Worm (Caenorhabditis elegans) whole organism, L4 larva: ENCODE measurements around the gene F43E2.11.
A peak's percentile ranks its signal among the peaks of the same experiment; 100 is the strongest.

Source experiments
- F26F4.8 ChIP-seq: fragments of 200-800 bp; sonication (Bioruptor generic); conservative IDR thresholded peaks from 2 replicates; pipeline ENCODE4 v1.3.6; 2022; ENCODE audit warnings: missing genetic modification characterization, missing compliant biosample characterization
- F44E2.7 ChIP-seq: fragments of 200-800 bp; sonication (Bioruptor generic); IDR thresholded peaks from 2 replicates; pipeline ENCODE4 v2.1.2; 2022; ENCODE audit warnings: missing genetic modification characterization, missing compliant biosample characterization
- F49E8.2 ChIP-seq: sonication (generic microtip); optimal IDR thresholded peaks from 2 replicates; lab custom pipeline; 2016; ENCODE audit warnings: missing compliant biosample characterization, mild to moderate bottlenecking, missing genetic modification characterization, borderline replicate concordance
- T20F7.1 ChIP-seq: fragments of 200-800 bp; sonication (Bioruptor generic); optimal IDR thresholded peaks from 2 replicates; lab custom pipeline; 2018; ENCODE audit warnings: mild to moderate bottlenecking, missing genetic modification characterization, missing compliant biosample characterization
- Y105C5A.15 ChIP-seq: fragments of 200-800 bp; sonication (Bioruptor generic); IDR thresholded peaks from 2 replicates; pipeline ENCODE4 v1.3.6; 2022; ENCODE audit warnings: missing genetic modification characterization, missing compliant biosample characterization
- Y48G9A.11 ChIP-seq: fragments of 200-800 bp; sonication (Bioruptor generic); IDR thresholded peaks from 2 replicates; pipeline ENCODE4 v1.3.6; 2022; ENCODE audit warnings: missing genetic modification reagents, missing genetic modification characterization, missing compliant biosample characterization
- aha-1 ChIP-seq: fragments of 150-350 bp; peaks from one replicate; lab custom pipeline; 2014; ENCODE audit warnings: missing biosample characterization, missing genetic modification characterization
- arid-1 ChIP-seq: fragments of 200-800 bp; sonication (Bioruptor generic); conservative IDR thresholded peaks from 2 replicates; pipeline ENCODE4 v1.3.6; 2022; ENCODE audit warnings: missing genetic modification reagents, missing genetic modification characterization, missing compliant biosample characterization
- attf-4 ChIP-seq: sonication (generic microtip); optimal IDR thresholded peaks from 3 replicates; lab custom pipeline; 2017; ENCODE audit warnings: missing biosample characterization, missing genetic modification characterization
- ctbp-1 ChIP-seq: fragments of 200-800 bp; sonication (Bioruptor generic); IDR thresholded peaks from 2 replicates; pipeline ENCODE4 v1.3.6; 2022; ENCODE audit warnings: missing genetic modification reagents, missing genetic modification characterization, missing compliant biosample characterization
- daf-12 ChIP-seq: fragments of 150-350 bp; optimal IDR thresholded peaks from 2 replicates; lab custom pipeline; 2014; ENCODE audit warnings: missing biosample characterization, missing genetic modification reagents, missing genetic modification characterization
- daf-16 ChIP-seq, 3 experiments: sonication (generic microtip); optimal IDR thresholded peaks; 2 replicates each; lab custom pipeline; 2016 to 2017; ENCODE audit warnings: missing genetic modification characterization in 3 of 3, missing genetic modification reagents in 3 of 3, mild to moderate bottlenecking in 2 of 3, missing compliant biosample characterization in 2 of 3, missing biosample characterization in 1 of 3, moderate library complexity in 1 of 3
- dpl-1 ChIP-seq: fragments of 150-350 bp; optimal IDR thresholded peaks from 2 replicates; lab custom pipeline; 2014; ENCODE audit warnings: missing biosample characterization, missing genetic modification reagents, missing genetic modification characterization
- dve-1 ChIP-seq: sonication (generic microtip); optimal IDR thresholded peaks from 2 replicates; lab custom pipeline; 2017; ENCODE audit warnings: antibody characterized with exemption, mild to moderate bottlenecking, missing genetic modification characterization, missing compliant biosample characterization; ENCODE audit not compliant: insufficient read depth
- egl-43 ChIP-seq: fragments of 200-800 bp; sonication (Bioruptor generic); IDR thresholded peaks from 2 replicates; pipeline ENCODE4 v1.3.6; 2022; ENCODE audit warnings: missing genetic modification reagents, missing genetic modification characterization, missing compliant biosample characterization
- fkh-10 ChIP-seq: fragments of 150-350 bp; optimal IDR thresholded peaks from 2 replicates; lab custom pipeline; 2014; ENCODE audit warnings: missing biosample characterization, missing genetic modification reagents, missing genetic modification characterization
- hlh-30 ChIP-seq: sonication (generic microtip); optimal IDR thresholded peaks from 2 replicates; lab custom pipeline; 2017; ENCODE audit warnings: antibody characterized with exemption, mild to moderate bottlenecking, missing genetic modification characterization, missing compliant biosample characterization; ENCODE audit not compliant: insufficient read depth
- lin-29 ChIP-seq: fragments of 200-800 bp; sonication (Bioruptor generic); IDR thresholded peaks from 2 replicates; pipeline ENCODE4 v1.3.6; 2022; ENCODE audit warnings: missing genetic modification reagents, missing genetic modification characterization, missing compliant biosample characterization
- lin-38 ChIP-seq: fragments of 200-800 bp; sonication (Bioruptor generic); IDR thresholded peaks from 2 replicates; pipeline ENCODE4 v1.3.6; 2022; ENCODE audit warnings: missing genetic modification reagents, missing genetic modification characterization, missing compliant biosample characterization
- lir-3 ChIP-seq: sonication (generic microtip); optimal IDR thresholded peaks from 2 replicates; lab custom pipeline; 2016; ENCODE audit warnings: mild to moderate bottlenecking, missing genetic modification characterization, missing compliant biosample characterization
- lsy-2 ChIP-seq, 2 experiments: fragments of 150-350 bp in 1 of 2; sonication (generic microtip) in 1 of 2; optimal IDR thresholded peaks; 2 replicates each; lab custom pipeline; 2014 to 2017; ENCODE audit warnings: missing biosample characterization in 2 of 2, missing genetic modification characterization in 2 of 2
- mdl-1 ChIP-seq, 2 experiments: fragments of 150-350 bp in 1 of 2; sonication (generic microtip) in 1 of 2; optimal IDR thresholded peaks; 2 replicates each; lab custom pipeline; 2014 to 2017; ENCODE audit warnings: missing biosample characterization in 2 of 2, missing genetic modification characterization in 2 of 2
- mep-1 ChIP-seq: fragments of 150-350 bp; sonication (generic microtip); optimal IDR thresholded peaks from 3 replicates; lab custom pipeline; 2014; ENCODE audit warnings: missing biosample characterization, missing genetic modification characterization
- mes-2 ChIP-seq: sonication (generic microtip); optimal IDR thresholded peaks from 2 replicates; lab custom pipeline; 2016; ENCODE audit warnings: missing genotype, mild to moderate bottlenecking, missing genetic modification characterization, missing compliant biosample characterization; ENCODE audit not compliant: poor library complexity, severe bottlenecking
- nhr-102 ChIP-seq: sonication (generic microtip); optimal IDR thresholded peaks from 2 replicates; lab custom pipeline; 2016; ENCODE audit warnings: mild to moderate bottlenecking, missing genetic modification characterization, moderate library complexity, missing compliant biosample characterization
- nhr-11 ChIP-seq: fragments of 150-350 bp; optimal IDR thresholded peaks from 2 replicates; lab custom pipeline; 2014; ENCODE audit warnings: missing biosample characterization, missing genetic modification characterization
- nhr-28 ChIP-seq: fragments of 150-350 bp; optimal IDR thresholded peaks from 2 replicates; lab custom pipeline; 2014; ENCODE audit warnings: missing biosample characterization, missing genetic modification characterization
- nhr-6 ChIP-seq: fragments of 150-350 bp; optimal IDR thresholded peaks from 2 replicates; lab custom pipeline; 2014; ENCODE audit warnings: missing biosample characterization, missing genetic modification characterization
- pha-4 ChIP-seq, 2 experiments: fragments of 150-350 bp in 1 of 2; fragments of 200-800 bp in 1 of 2; sonication (Bioruptor generic) in 1 of 2; IDR thresholded peaks in 1 of 2; optimal IDR thresholded peaks in 1 of 2; 2 replicates each; pipeline versions ENCODE4 v1.3.6 to Lab custom; 2014 to 2022; ENCODE audit warnings: missing genetic modification characterization in 2 of 2, missing genetic modification reagents in 2 of 2, missing biosample characterization in 1 of 2, missing compliant biosample characterization in 1 of 2
- pqm-1 ChIP-seq: sonication (generic microtip); optimal IDR thresholded peaks from 2 replicates; lab custom pipeline; 2017; ENCODE audit warnings: missing biosample characterization, missing genetic modification characterization
- rbr-2 ChIP-seq: sonication (generic microtip); optimal IDR thresholded peaks from 2 replicates; lab custom pipeline; 2016; ENCODE audit warnings: missing genotype, missing genetic modification characterization, missing compliant biosample characterization
- snpc-4 ChIP-seq: fragments of 150-350 bp; optimal IDR thresholded peaks from 2 replicates; lab custom pipeline; 2014; ENCODE audit warnings: missing biosample characterization, missing genetic modification characterization
- tra-1 ChIP-seq: fragments of 200-800 bp; sonication (Bioruptor generic); IDR thresholded peaks from 2 replicates; pipeline ENCODE4 v1.3.6; 2022; ENCODE audit warnings: missing genetic modification reagents, missing genetic modification characterization, missing compliant biosample characterization
- unc-130 ChIP-seq: sonication (generic microtip); optimal IDR thresholded peaks from 2 replicates; lab custom pipeline; 2016; ENCODE audit warnings: missing genetic modification reagents, missing genetic modification characterization, missing compliant biosample characterization
- unc-39 ChIP-seq: sonication (generic microtip); optimal IDR thresholded peaks from 2 replicates; lab custom pipeline; 2017; ENCODE audit warnings: missing biosample characterization, missing genetic modification characterization
- zag-1 ChIP-seq: fragments of 150-350 bp; optimal IDR thresholded peaks from 2 replicates; lab custom pipeline; 2014; ENCODE audit warnings: missing biosample characterization, missing genetic modification characterization
- zfp-2 ChIP-seq: sonication (generic microtip); optimal IDR thresholded peaks from 2 replicates; lab custom pipeline; 2016; ENCODE audit warnings: mild to moderate bottlenecking, missing genetic modification characterization, missing compliant biosample characterization
- zfp-3 ChIP-seq: fragments of 200-800 bp; sonication (Bioruptor generic); conservative IDR thresholded peaks from 2 replicates; pipeline ENCODE4 v1.3.6; 2022; ENCODE audit warnings: missing genetic modification reagents, missing genetic modification characterization, missing compliant biosample characterization
- zip-11 ChIP-seq: fragments of 200-800 bp; sonication (Bioruptor generic); IDR thresholded peaks from 2 replicates; pipeline ENCODE4 v1.3.6; 2022; ENCODE audit warnings: missing genetic modification characterization, missing compliant biosample characterization
- zip-2 ChIP-seq: fragments of 150-350 bp; optimal IDR thresholded peaks from 2 replicates; lab custom pipeline; 2014; ENCODE audit warnings: missing biosample characterization, missing genetic modification characterization

F43E2.11 gene

DNA sequence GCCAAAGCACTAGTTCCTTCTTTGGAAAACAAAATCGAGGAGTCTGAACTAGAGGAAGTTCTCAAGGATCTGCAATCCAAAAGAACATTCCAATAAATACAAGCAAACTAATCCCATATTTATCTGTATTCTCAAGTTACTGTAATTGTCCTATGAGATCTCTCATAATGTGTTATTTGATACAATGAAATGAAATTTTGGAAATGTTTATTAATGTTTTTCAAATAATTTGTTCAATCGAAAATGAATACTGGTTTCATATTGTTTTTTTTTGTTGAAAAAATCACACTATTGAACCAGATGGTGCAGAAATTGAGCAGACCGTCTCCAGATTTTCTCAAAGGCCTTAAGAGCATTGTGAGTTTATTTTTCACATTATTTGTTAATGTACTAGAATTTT lies 4.9 kb upstream of the F43E2.11 start, which contains the start of gene F43E2.1:
Gene F43E2.1, plus strand, starts transcription at position 301 of the 400 bp plus-strand sequence.
- TF ChIP-seq egl-43 (GFP tag; lab: Robert Waterston, UW) (no peak), lir-3 (no peak), fkh-10 (GFP tag; lab: Kevin White, UChicago) (no peak), Y48G9A.11 (GFP tag; lab: Robert Waterston, UW) (no peak), daf-12 (tag; lab: Kevin White, UChicago) (no peak), pqm-1 (tag; lab: Kevin White, UChicago) (no peak), tra-1 (GFP tag; lab: Robert Waterston, UW) (no peak), unc-39 (tag; lab: Kevin White, UChicago) (no peak), nhr-102 (tag; lab: Kevin White, UChicago) (no peak), unc-130 (GFP tag; lab: Kevin White, UChicago) (no peak), mdl-1 (tag; optimal IDR thresholded peaks at IDR 0.05; lab: Kevin White, UChicago) (no peak), arid-1 (GFP tag; lab: Robert Waterston, UW) (no peak), ctbp-1 (GFP tag; lab: Robert Waterston, UW) (no peak)

DNA sequence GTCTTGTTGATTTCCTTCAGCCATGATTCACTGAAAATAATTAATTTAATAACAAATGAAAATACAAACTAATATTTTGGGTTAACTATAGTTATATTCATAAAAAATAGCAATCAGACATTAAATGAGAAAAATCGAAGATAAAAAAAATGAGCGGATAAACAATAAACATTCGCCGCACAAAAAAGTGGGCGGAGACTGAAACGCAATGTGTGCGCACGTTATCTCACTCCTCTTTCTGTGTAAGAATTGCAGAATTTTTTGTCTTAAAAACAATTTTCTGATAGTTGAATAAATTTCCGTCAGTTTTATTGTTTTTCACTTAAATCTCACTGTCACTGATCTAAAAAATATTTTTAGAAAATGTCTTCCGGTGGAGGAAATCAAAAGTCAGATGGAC lies 4.0 kb upstream of the F43E2.11 start, which contains the start of the genes mtch-1 and rpb-4:
Gene mtch-1, minus strand, starts transcription at position 24 of the 400 bp plus-strand sequence.
Gene rpb-4, plus strand, starts transcription at position 353 of the 400 bp plus-strand sequence.
- TF ChIP-seq mep-1 (tag; lab: Kevin White, UChicago) (peak; percentile 66), T20F7.1 (peak; percentile 30), hlh-30 (tag; lab: Kevin White, UChicago) (peak; percentile 29), dpl-1 (GFP tag; lab: Kevin White, UChicago) (peak; percentile 34), unc-130 (GFP tag; lab: Kevin White, UChicago) (peak; percentile 18), attf-4 (no peak), nhr-6 (tag; lab: Kevin White, UChicago) (peak; percentile 85), rbr-2 (tag; lab: Kevin White, UChicago) (peak; percentile 13), mes-2 (tag; lab: Kevin White, UChicago) (peak; percentile 75), aha-1 (tag; lab: Kevin White, UChicago) (peak; percentile 81), daf-16 (GFP tag; optimal IDR thresholded peaks at IDR 0.05; lab: Kevin White, UChicago) (peak in 1 of 2 experiments; percentile 50), daf-16 (tag; optimal IDR thresholded peaks at IDR 0.05; lab: Kevin White, UChicago) (peak; percentile 93), nhr-28 (tag; lab: Kevin White, UChicago) (peak; percentile 11), snpc-4 (tag; lab: Kevin White, UChicago) (no peak), tra-1 (GFP tag; lab: Robert Waterston, UW) (no peak), pha-4 (GFP tag; IDR thresholded peaks at IDR 0.05; lab: Robert Waterston, UW) (no peak), pha-4 (tag; optimal IDR thresholded peaks at IDR 0.05; lab: Kevin White, UChicago) (peak; percentile 50), dve-1 (tag; lab: Kevin White, UChicago) (peak; percentile 50), Y105C5A.15 (no peak), lsy-2 (tag; optimal IDR thresholded peaks at IDR 0.05; lab: Kevin White, UChicago) (peak in 1 of 2 experiments; percentile 62)

DNA sequence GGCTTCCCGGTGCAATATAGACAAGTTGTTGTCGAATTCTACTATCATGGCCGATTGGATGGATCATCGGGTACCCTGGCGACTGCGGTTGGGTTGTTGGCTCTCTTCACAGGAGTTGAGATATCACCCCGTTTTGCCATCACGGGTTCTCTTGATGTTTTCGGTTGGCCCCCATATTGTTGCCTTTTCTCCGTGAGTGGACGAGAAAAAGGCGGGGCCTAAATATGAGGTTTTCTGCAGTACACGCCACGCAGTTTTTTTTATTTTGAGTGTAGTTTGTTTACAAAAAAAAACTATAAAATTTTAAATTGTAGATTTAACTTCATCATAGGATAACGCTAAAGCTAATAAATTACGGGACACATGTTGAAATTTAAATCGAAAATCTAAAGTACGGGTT lies 2.3 kb upstream of the F43E2.11 start:
- TF ChIP-seq Y48G9A.11 (GFP tag; lab: Robert Waterston, UW) (0 out of 2 replicates have a peak, but pooled peaks have one; percentile 22), arid-1 (GFP tag; lab: Robert Waterston, UW) (peak; percentile 29; the same call in 1 of the 2 replicates), lin-38 (GFP tag; lab: Robert Waterston, UW) (peak; percentile 46), F26F4.8 (GFP tag; lab: Robert Waterston, UW) (0 out of 2 replicates have a peak, but pooled peaks have one; percentile 27)

DNA sequence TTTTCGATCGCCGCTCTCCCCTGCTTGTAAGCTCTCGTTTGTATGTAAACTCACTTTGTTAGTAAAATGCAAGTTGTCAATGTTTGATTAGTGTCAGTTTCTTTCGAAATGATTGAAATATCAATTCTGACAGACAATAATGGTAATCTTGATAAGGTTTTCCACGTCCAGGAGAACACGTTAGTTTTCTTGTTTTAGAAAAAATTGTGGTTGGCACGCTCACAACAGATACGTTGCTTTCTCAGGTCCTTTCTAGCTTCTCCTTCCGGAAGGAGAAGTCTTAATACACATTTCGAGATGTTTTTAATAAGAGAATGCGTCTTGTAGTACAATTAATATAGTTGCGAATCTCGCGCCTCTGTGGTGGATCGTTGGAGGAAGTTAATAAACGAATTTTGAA lies 1.3 kb downstream of the F43E2.11 start, which contains the start of gene F43E2.6:
Gene F43E2.6, minus strand, starts transcription at position 101 of the 400 bp plus-strand sequence.
- TF ChIP-seq nhr-11, result no peak
- TF ChIP-seq zip-2, result no peak
- TF ChIP-seq zag-1, result no peak
- no peak for TF ChIP-seq lin-38 (GFP tag; lab: Robert Waterston, UW)
- no peak for TF ChIP-seq F44E2.7 (GFP tag; lab: Robert Waterston, UW)
- TF ChIP-seq T20F7.1, result no peak
- TF ChIP-seq zfp-2 (tag; lab: Kevin White, UChicago), result no peak
- TF ChIP-seq daf-12 (tag; lab: Kevin White, UChicago), result no peak
- no peak for TF ChIP-seq Y48G9A.11 (GFP tag; lab: Robert Waterston, UW)
- no peak for TF ChIP-seq zip-11 (GFP tag; lab: Robert Waterston, UW)
- no peak for TF ChIP-seq zfp-3 (GFP tag; lab: Robert Waterston, UW)
- TF ChIP-seq F49E8.2, result no peak
- no peak for TF ChIP-seq lin-29 (GFP tag; lab: Robert Waterston, UW)
- TF ChIP-seq mep-1 (tag; lab: Kevin White, UChicago), result no peak
